Worm (Caenorhabditis elegans) whole organism, young adult: Measurements from ENCODE around the gene C06G4.6.

Source experiments
- B0019.2 ChIP-seq: fragments of 200-800 bp; sonication (Bioruptor generic); conservative IDR thresholded peaks from 2 replicates; pipeline ENCODE4 v1.3.6; 2022; ENCODE audit warnings: missing genetic modification reagents, missing genetic modification characterization, missing compliant biosample characterization
- dpl-1 ChIP-seq: fragments of 150-350 bp; optimal IDR thresholded peaks from 2 replicates; lab custom pipeline; 2014; ENCODE audit warnings: missing biosample characterization, missing genetic modification reagents, missing genetic modification characterization
- hlh-26 ChIP-seq: fragments of 200-800 bp; sonication (Bioruptor generic); conservative IDR thresholded peaks from 2 replicates; pipeline ENCODE4 v1.3.6; 2022; ENCODE audit warnings: missing genetic modification reagents, missing genetic modification characterization, missing compliant biosample characterization
- nhr-90 ChIP-seq: sonication (generic microtip); optimal IDR thresholded peaks from 2 replicates; lab custom pipeline; 2016; ENCODE audit warnings: missing genotype, mild to moderate bottlenecking, missing genetic modification characterization, missing compliant biosample characterization
- ztf-6 ChIP-seq: fragments of 200-800 bp; sonication (Bioruptor generic); IDR thresholded peaks from 2 replicates; pipeline ENCODE4 v1.3.6; 2022; ENCODE audit warnings: missing genetic modification reagents, missing genetic modification characterization, missing compliant biosample characterization

DNA sequence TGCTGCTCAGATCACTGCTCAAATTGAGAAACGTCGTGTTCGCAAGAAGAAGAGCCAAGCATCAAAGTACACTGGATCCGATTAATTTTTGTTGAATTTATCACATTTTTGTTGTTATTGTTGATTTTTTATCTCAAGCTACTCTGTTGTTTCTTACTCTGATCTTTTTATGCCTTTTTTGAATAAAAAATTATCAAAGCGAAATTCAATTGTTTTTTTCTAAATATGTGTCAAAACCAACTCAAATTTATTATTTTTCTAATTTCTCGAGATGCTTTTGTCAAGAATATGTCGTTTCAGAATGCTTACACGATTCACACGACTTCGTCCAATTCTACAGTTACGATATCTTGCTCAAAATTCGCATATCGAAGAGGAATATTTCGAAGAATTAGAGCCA is 43.2 kb downstream of the C06G4.6 start, which contains the start of gene K12H4.2:
- TF ChIP-seq hlh-26 (no peak), nhr-90 (tag; lab: Kevin White, UChicago) (no peak), B0019.2 (GFP tag; lab: Robert Waterston, UW) (no peak), ztf-6 (no peak), dpl-1 (GFP tag; lab: Kevin White, UChicago) (no peak)
